Fruit fly (Drosophila melanogaster) whole organism, embryonic: ENCODE results near the gene CG9150.

Experiments
- Antp ChIP-seq: fragments of 200-800 bp; sonication (Bioruptor generic); optimal IDR thresholded peaks from 3 replicates; lab custom pipeline; 2016; ENCODE audit warnings: missing biosample characterization, missing genetic modification characterization
- Bteb2 ChIP-seq: fragments of 200-800 bp; sonication (Bioruptor generic); optimal IDR thresholded peaks from 2 replicates; lab custom pipeline; 2016; ENCODE audit warnings: missing biosample characterization, missing genetic modification characterization
- CG10147 ChIP-seq: fragments of 200-800 bp; sonication (Bioruptor generic); optimal IDR thresholded peaks from 2 replicates; lab custom pipeline; 2019; ENCODE audit warnings: missing biosample characterization, mild to moderate bottlenecking, missing genetic modification characterization, moderate library complexity
- CG11093 ChIP-seq: fragments of 200-800 bp; sonication (Bioruptor generic); IDR thresholded peaks from 3 replicates; pipeline ENCODE4 v1.3.6; 2022; ENCODE audit warnings: missing biosample characterization, missing genetic modification characterization
- CG11456 ChIP-seq: fragments of 200-800 bp; sonication (Bioruptor generic); IDR thresholded peaks from 3 replicates; pipeline ENCODE4 v1.3.6; 2022; ENCODE audit warnings: missing biosample characterization, missing genetic modification characterization
- CG12391 ChIP-seq: fragments of 200-800 bp; sonication (Bioruptor generic); optimal IDR thresholded peaks from 3 replicates; lab custom pipeline; 2018; ENCODE audit warnings: missing biosample characterization, mild to moderate bottlenecking, missing genetic modification characterization, moderate library complexity
- CG13775 ChIP-seq: fragments of 200-800 bp; sonication (Bioruptor generic); optimal IDR thresholded peaks from 3 replicates; lab custom pipeline; 2017; ENCODE audit warnings: missing biosample characterization, mild to moderate bottlenecking, missing genetic modification characterization
- CG14710 ChIP-seq: fragments of 200-800 bp; sonication (Bioruptor generic); optimal IDR thresholded peaks from 3 replicates; lab custom pipeline; 2019; ENCODE audit warnings: missing biosample characterization, mild to moderate bottlenecking, missing genetic modification characterization, moderate library complexity
- CG1529 ChIP-seq: fragments of 200-800 bp; sonication (Bioruptor generic); optimal IDR thresholded peaks from 3 replicates; lab custom pipeline; 2018; ENCODE audit warnings: missing biosample characterization, missing genetic modification characterization
- CG15601 ChIP-seq: fragments of 200-800 bp; sonication (Bioruptor generic); optimal IDR thresholded peaks from 3 replicates; lab custom pipeline; 2019; ENCODE audit warnings: missing biosample characterization, mild to moderate bottlenecking, missing genetic modification characterization, moderate library complexity
- CG17385 ChIP-seq: fragments of 200-800 bp; sonication (Bioruptor generic); optimal IDR thresholded peaks from 3 replicates; lab custom pipeline; 2018; ENCODE audit warnings: missing biosample characterization, mild to moderate bottlenecking, missing genetic modification characterization
- CG2889 ChIP-seq: fragments of 200-800 bp; sonication (Bioruptor generic); IDR thresholded peaks from 3 replicates; pipeline ENCODE4 v1.3.6; 2022; ENCODE audit warnings: missing biosample characterization, missing genetic modification characterization
- CG3847 ChIP-seq: fragments of 200-800 bp; sonication (Bioruptor generic); IDR thresholded peaks from 2 replicates; pipeline ENCODE4 v1.3.6; 2022; ENCODE audit warnings: missing biosample characterization, missing genetic modification characterization
- CG5245 ChIP-seq: fragments of 200-800 bp; sonication (Bioruptor generic); optimal IDR thresholded peaks from 3 replicates; lab custom pipeline; 2016; ENCODE audit warnings: missing biosample characterization, missing genetic modification characterization
- CG6254 ChIP-seq: fragments of 200-800 bp; sonication (Bioruptor generic); optimal IDR thresholded peaks from 3 replicates; lab custom pipeline; 2017; ENCODE audit warnings: mild to moderate bottlenecking, missing biosample characterization, missing genetic modification reagents, missing genetic modification characterization
- CG6813 ChIP-seq: fragments of 200-800 bp; sonication (Bioruptor generic); optimal IDR thresholded peaks from 2 replicates; lab custom pipeline; 2017; ENCODE audit warnings: missing biosample characterization, missing genetic modification characterization, mild to moderate bottlenecking, moderate library complexity, missing genetic modification reagents
- CG7357 ChIP-seq: fragments of 200-800 bp; sonication (Bioruptor generic); IDR thresholded peaks from 3 replicates; pipeline ENCODE4 v1.3.6; 2022; ENCODE audit warnings: missing biosample characterization, missing genetic modification characterization
- CG7372 ChIP-seq: fragments of 200-800 bp; sonication (Bioruptor generic); IDR thresholded peaks from 2 replicates; pipeline ENCODE4 v1.3.6; 2022; ENCODE audit warnings: missing biosample characterization, missing genetic modification characterization
- CG7745 ChIP-seq: fragments of 200-800 bp; sonication (Bioruptor generic); optimal IDR thresholded peaks from 2 replicates; lab custom pipeline; 2018; ENCODE audit warnings: missing biosample characterization, mild to moderate bottlenecking, missing genetic modification characterization, moderate library complexity
- CG7963 ChIP-seq: fragments of 200-800 bp; sonication (Bioruptor generic); IDR thresholded peaks from 3 replicates; pipeline ENCODE4 v1.3.6; 2022; ENCODE audit warnings: missing biosample characterization, missing genetic modification characterization; ENCODE audit not compliant: partially characterized antibody
- CG8089 ChIP-seq: fragments of 200-800 bp; sonication (Bioruptor generic); optimal IDR thresholded peaks from 3 replicates; lab custom pipeline; 2016; ENCODE audit warnings: missing biosample characterization, missing genetic modification characterization
- CG8388 ChIP-seq: fragments of 200-800 bp; sonication (Bioruptor generic); optimal IDR thresholded peaks from 2 replicates; lab custom pipeline; 2019; ENCODE audit warnings: missing biosample characterization, mild to moderate bottlenecking, missing genetic modification characterization, moderate library complexity
- CG9437 ChIP-seq: fragments of 200-800 bp; sonication (Bioruptor generic); optimal IDR thresholded peaks from 2 replicates; lab custom pipeline; 2018; ENCODE audit warnings: missing biosample characterization, mild to moderate bottlenecking, missing genetic modification characterization
- CHES-1-like ChIP-seq: fragments of 200-800 bp; sonication (Bioruptor generic); optimal IDR thresholded peaks from 2 replicates; lab custom pipeline; 2016; ENCODE audit warnings: missing biosample characterization, missing genetic modification characterization
- Camta ChIP-seq: fragments of 200-800 bp; sonication (Bioruptor generic); optimal IDR thresholded peaks from 2 replicates; lab custom pipeline; 2016; ENCODE audit warnings: missing biosample characterization, missing genetic modification characterization
- D19B ChIP-seq: fragments of 200-800 bp; sonication (Bioruptor generic); optimal IDR thresholded peaks from 2 replicates; lab custom pipeline; 2017; ENCODE audit warnings: missing biosample characterization, mild to moderate bottlenecking, missing genetic modification characterization
- Dbx ChIP-seq: fragments of 200-800 bp; sonication (Bioruptor generic); IDR thresholded peaks from 3 replicates; pipeline ENCODE4 v1.3.6; 2022; ENCODE audit warnings: missing biosample characterization, missing genetic modification characterization
- HmgD ChIP-seq: fragments of 200-800 bp; sonication (Bioruptor generic); optimal IDR thresholded peaks from 3 replicates; lab custom pipeline; 2016; ENCODE audit warnings: missing biosample characterization, missing genetic modification characterization
- Hsf ChIP-seq: fragments of 200-800 bp; sonication (Bioruptor generic); optimal IDR thresholded peaks from 3 replicates; lab custom pipeline; 2016; ENCODE audit warnings: missing biosample characterization, missing genetic modification characterization
- Kr ChIP-seq: fragments of 200-800 bp; sonication (Bioruptor generic); optimal IDR thresholded peaks from 2 replicates; lab custom pipeline; 2017; ENCODE audit warnings: missing biosample characterization, mild to moderate bottlenecking, missing genetic modification characterization
- Oli ChIP-seq: fragments of 200-800 bp; sonication (Bioruptor generic); optimal IDR thresholded peaks from 2 replicates; lab custom pipeline; 2018; ENCODE audit warnings: missing biosample characterization, mild to moderate bottlenecking, missing genetic modification characterization, moderate library complexity
- Poxn ChIP-seq: fragments of 200-800 bp; sonication (Bioruptor generic); IDR thresholded peaks from 2 replicates; pipeline ENCODE4 v1.3.6; 2022; ENCODE audit warnings: missing biosample characterization, missing genetic modification characterization
- Side ChIP-seq: fragments of 200-800 bp; sonication (Bioruptor generic); optimal IDR thresholded peaks from 2 replicates; lab custom pipeline; 2016; ENCODE audit warnings: missing biosample characterization, missing genetic modification characterization
- Spps ChIP-seq: fragments of 200-800 bp; sonication (Bioruptor generic); optimal IDR thresholded peaks from 2 replicates; lab custom pipeline; 2018; ENCODE audit warnings: missing biosample characterization, mild to moderate bottlenecking, missing genetic modification characterization
- Taf1 ChIP-seq: fragments of 200-800 bp; sonication (Bioruptor generic); IDR thresholded peaks from 2 replicates; pipeline ENCODE4 v1.3.6; 2022; ENCODE audit warnings: missing biosample characterization, missing genetic modification characterization
- Xrp1 ChIP-seq: fragments of 200-800 bp; sonication (Bioruptor generic); IDR thresholded peaks from 2 replicates; pipeline ENCODE4 v1.3.6; 2022; ENCODE audit warnings: missing biosample characterization, missing genetic modification characterization
- chn ChIP-seq: fragments of 200-800 bp; sonication (Bioruptor generic); optimal IDR thresholded peaks from 2 replicates; lab custom pipeline; 2016; ENCODE audit warnings: missing biosample characterization, missing genetic modification characterization
- corto ChIP-seq: fragments of 200-800 bp; sonication (Bioruptor generic); optimal IDR thresholded peaks from 2 replicates; lab custom pipeline; 2016; ENCODE audit warnings: missing biosample characterization, mild to moderate bottlenecking, missing genetic modification characterization, moderate library complexity
- da ChIP-seq: fragments of 200-800 bp; sonication (Bioruptor generic); optimal IDR thresholded peaks from 2 replicates; lab custom pipeline; 2016; ENCODE audit warnings: missing biosample characterization, missing genetic modification characterization
- dan ChIP-seq: fragments of 200-800 bp; sonication (Bioruptor generic); IDR thresholded peaks from 2 replicates; pipeline ENCODE4 v1.3.6; 2022; ENCODE audit warnings: missing biosample characterization, missing genetic modification characterization
- dysf ChIP-seq: fragments of 200-800 bp; sonication (Bioruptor generic); IDR thresholded peaks from 3 replicates; pipeline ENCODE4 v1.3.6; 2022; ENCODE audit warnings: missing biosample characterization, missing genetic modification characterization
- eyg ChIP-seq: fragments of 200-800 bp; sonication (Bioruptor generic); optimal IDR thresholded peaks from 3 replicates; lab custom pipeline; 2016; ENCODE audit warnings: missing biosample characterization, missing genetic modification characterization
- fd102C ChIP-seq: fragments of 200-800 bp; sonication (Bioruptor generic); optimal IDR thresholded peaks from 2 replicates; lab custom pipeline; 2018; ENCODE audit warnings: missing biosample characterization, mild to moderate bottlenecking, missing genetic modification characterization, moderate library complexity
- fd64A ChIP-seq: fragments of 200-800 bp; sonication (Bioruptor generic); optimal IDR thresholded peaks from 3 replicates; lab custom pipeline; 2018; ENCODE audit warnings: missing biosample characterization, mild to moderate bottlenecking, missing genetic modification characterization
- jigr1 ChIP-seq: fragments of 200-800 bp; sonication (Bioruptor generic); IDR thresholded peaks from 3 replicates; pipeline ENCODE4 v1.3.6; 2022; ENCODE audit warnings: missing biosample characterization, missing genetic modification characterization
- jing ChIP-seq: fragments of 200-800 bp; sonication (Bioruptor generic); optimal IDR thresholded peaks from 2 replicates; lab custom pipeline; 2018; ENCODE audit warnings: missing biosample characterization, mild to moderate bottlenecking, missing genetic modification characterization
- pnt ChIP-seq: fragments of 200-800 bp; sonication (Bioruptor generic); optimal IDR thresholded peaks from 3 replicates; lab custom pipeline; 2016; ENCODE audit warnings: missing biosample characterization, missing genetic modification characterization
- prd ChIP-seq, 3 experiments: fragments of >200 bp in 2 of 3; fragments of 200-800 bp in 1 of 3; sonication (Bioruptor generic) in 1 of 3; optimal IDR thresholded peaks in 2 of 3; IDR thresholded peaks in 1 of 3; 2 replicates in 2 of 3; 3 replicates in 1 of 3; pipeline versions ENCODE4 v1.3.6 to Lab custom; 2017 to 2022; ENCODE audit warnings: missing biosample characterization in 1 of 3, missing genetic modification characterization in 1 of 3
- scrt ChIP-seq: fragments of 200-800 bp; sonication (Bioruptor generic); optimal IDR thresholded peaks from 2 replicates; lab custom pipeline; 2018; ENCODE audit warnings: missing biosample characterization, mild to moderate bottlenecking, missing genetic modification characterization, moderate library complexity
- slou ChIP-seq: fragments of 200-800 bp; sonication (Bioruptor generic); optimal IDR thresholded peaks from 3 replicates; lab custom pipeline; 2016; ENCODE audit warnings: missing biosample characterization, missing genetic modification characterization
- wdn ChIP-seq: fragments of 200-800 bp; sonication (Bioruptor generic); IDR thresholded peaks from 2 replicates; pipeline ENCODE4 v1.3.6; 2022; ENCODE audit warnings: missing biosample characterization, missing genetic modification characterization

CG9150 gene

DNA sequence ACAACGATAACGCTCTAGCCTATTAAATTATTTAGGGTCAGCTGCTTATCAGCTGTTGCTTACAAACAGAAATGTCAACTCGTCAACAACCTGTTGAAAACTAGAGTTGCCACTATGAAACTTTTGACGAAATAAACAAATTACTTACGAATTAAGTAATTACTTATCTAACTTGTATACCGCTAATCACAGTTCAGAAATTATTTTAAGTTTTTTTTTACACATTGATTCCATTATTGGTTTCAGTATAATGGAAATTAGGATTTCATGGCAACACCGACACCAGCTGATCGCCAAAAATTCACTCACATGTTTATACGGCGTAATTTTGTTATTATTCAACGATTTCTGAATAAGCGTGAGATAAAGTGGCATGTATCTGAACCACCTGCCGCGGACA, 30.6 kb downstream of the CG9150 start, which contains the start of the genes CG9117 and CG31643 (continued):
- TF ChIP-seq CG11456 (GFP tag; lab: Robert Waterston, UW), result no peak
- peak; percentile 58 for TF ChIP-seq Xrp1 (GFP tag; lab: Robert Waterston, UW)
- TF ChIP-seq Bteb2 (GFP tag; lab: Kevin White, UChicago), result peak; percentile 73
- TF ChIP-seq Camta (GFP tag; lab: Kevin White, UChicago), result peak; percentile 62
- no peak for TF ChIP-seq HmgD
- TF ChIP-seq CG8089, result no peak
- no peak for TF ChIP-seq CG7745 (tag; lab: Kevin White, UChicago)
- TF ChIP-seq CG17385 (GFP tag; lab: Kevin White, UChicago), result no peak
- TF ChIP-seq CG15601 (tag; lab: Kevin White, UChicago), result peak; percentile 69
- TF ChIP-seq corto, result no peak
- TF ChIP-seq CHES-1-like (GFP tag; lab: Kevin White, UChicago), result peak; percentile 70
- TF ChIP-seq wdn (GFP tag; lab: Robert Waterston, UW), result no peak
- no peak for TF ChIP-seq CG7372
- peak; percentile 13 for TF ChIP-seq CG5245 (GFP tag; lab: Kevin White, UChicago)
- peak; percentile 39 for TF ChIP-seq pnt
- peak; percentile 42 for TF ChIP-seq chn
- TF ChIP-seq Kr, result no peak
- no peak for TF ChIP-seq fd102C (GFP tag; lab: Kevin White, UChicago)
- TF ChIP-seq Poxn (GFP tag; lab: Robert Waterston, UW), result no peak
- no peak for TF ChIP-seq D19B
- no peak for TF ChIP-seq Dbx (GFP tag; lab: Robert Waterston, UW)
- TF ChIP-seq Oli (tag; lab: Kevin White, UChicago), result peak; percentile 2
- TF ChIP-seq dysf, result 0 out of 3 replicates have a peak, but pooled peaks have one; percentile 6
- peak; percentile 71 for TF ChIP-seq Side (GFP tag; lab: Kevin White, UChicago)
- peak; percentile 56 for TF ChIP-seq CG13775 (GFP tag; lab: Kevin White, UChicago)
- TF ChIP-seq Taf1, result no peak
- peak; percentile 28; the same call in 1 of the 2 replicates for TF ChIP-seq CG3847
- no peak for TF ChIP-seq jing (GFP tag; lab: Kevin White, UChicago)
- peak; percentile 76 for TF ChIP-seq CG12391 (tag; lab: Kevin White, UChicago)
- TF ChIP-seq scrt (GFP tag; lab: Kevin White, UChicago), result peak; percentile 97
- peak; percentile 34 for TF ChIP-seq CG9437 (GFP tag; lab: Kevin White, UChicago)
- TF ChIP-seq CG11093 (GFP tag; lab: Robert Waterston, UW), result no peak
- TF ChIP-seq jigr1, result no peak
- no peak for TF ChIP-seq Spps (tag; lab: Kevin White, UChicago)
- TF ChIP-seq fd64A (GFP tag; lab: Kevin White, UChicago), result no peak
- no peak for TF ChIP-seq CG6813 (GFP tag; lab: Kevin White, UChicago)
- peak; percentile 57 for TF ChIP-seq Hsf (GFP tag; lab: Kevin White, UChicago)
- TF ChIP-seq CG7963 (GFP tag; lab: Robert Waterston, UW), result no peak
- TF ChIP-seq Antp (GFP tag; lab: Kevin White, UChicago), result peak; percentile 46
- no peak for TF ChIP-seq CG1529
- TF ChIP-seq da (GFP tag; lab: Kevin White, UChicago), result no peak
- no peak for TF ChIP-seq dan (GFP tag; lab: Robert Waterston, UW)
- TF ChIP-seq slou (GFP tag; lab: Kevin White, UChicago), result no peak
- TF ChIP-seq CG8388 (GFP tag; lab: Kevin White, UChicago), result peak; percentile 52
- TF ChIP-seq CG6254 (GFP tag; lab: Kevin White, UChicago), result no peak
- peak; percentile 21 for TF ChIP-seq CG10147
- TF ChIP-seq eyg (GFP tag; lab: Kevin White, UChicago), result peak; percentile 42
- peak; percentile 88 for TF ChIP-seq CG14710 (tag; lab: Kevin White, UChicago)
- no peak for TF ChIP-seq CG7357 (GFP tag; lab: Robert Waterston, UW)
- TF ChIP-seq CG2889, result no peak
- TF ChIP-seq prd (optimal IDR thresholded peaks at IDR 0.05; lab: Kevin White, UChicago), result no peak
- peak; percentile 54; the same call in 1 of the 3 replicates for TF ChIP-seq prd (GFP tag; IDR thresholded peaks at IDR 0.05; lab: Robert Waterston, UW)
